Worm (Caenorhabditis elegans): ENCODE results near the gene C16C8.27.

DNA sequence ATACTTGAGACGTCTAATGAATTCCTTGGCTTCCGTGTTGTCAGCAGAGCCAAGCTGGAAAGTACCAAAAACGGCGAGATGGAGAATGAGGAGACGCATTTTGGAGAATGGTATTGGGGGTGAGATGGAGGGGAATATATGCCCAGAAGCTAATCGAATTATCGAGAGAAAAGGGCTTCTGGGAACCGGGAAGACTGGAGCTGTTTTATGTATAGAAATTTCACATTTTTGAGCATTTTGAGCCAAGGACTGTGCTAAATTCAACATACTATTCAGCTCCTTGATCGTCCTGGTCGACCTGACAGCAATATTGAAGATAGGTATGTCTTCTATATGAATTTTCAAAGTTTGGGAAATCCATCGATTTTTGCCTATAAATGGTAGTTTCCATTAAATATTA is 18.6 kb downstream of the C16C8.27 start, which contains the start of gene C16C8.7:
- TF ChIP-seq fkh-10 (GFP tag; optimal IDR thresholded peaks at IDR 0.05) (no peak), unc-98 (GFP tag; IDR thresholded peaks at IDR 0.05) (no peak), lin-14 (GFP tag; optimal IDR thresholded peaks at IDR 0.05) (no peak), lin-39 (tag; optimal IDR thresholded peaks at IDR 0.05) (no peak), sox-4 (tag; optimal IDR thresholded peaks at IDR 0.05) (no peak), mdl-1 (tag; optimal IDR thresholded peaks at IDR 0.05) (no peak), ama-1 (optimal IDR thresholded peaks at IDR 0.05) (no peak)

Measured in whole organism, L1 larva.